Fruit fly (Drosophila melanogaster) whole organism, embryonic: ENCODE results near the gene Jhbp11.

Experiments
- Awh ChIP-seq: fragments of 200-800 bp; sonication (Bioruptor generic); IDR thresholded peaks from 2 replicates; pipeline ENCODE4, ENCODE4 v1.3.6; 2022; ENCODE audit warnings: missing biosample characterization, missing genetic modification characterization
- Bdp1 ChIP-seq: fragments of 200-800 bp; sonication (Bioruptor generic); optimal IDR thresholded peaks from 3 replicates; lab custom pipeline; 2016; ENCODE audit warnings: missing biosample characterization, missing genetic modification characterization
- Blimp-1 ChIP-seq: fragments of 200-800 bp; sonication (Bioruptor generic); optimal IDR thresholded peaks from 3 replicates; lab custom pipeline; 2018; ENCODE audit warnings: missing biosample characterization, missing genetic modification characterization, mild to moderate bottlenecking, moderate library complexity, missing genetic modification reagents
- CG10274 ChIP-seq: fragments of 200-800 bp; sonication (Bioruptor generic); optimal IDR thresholded peaks from 3 replicates; lab custom pipeline; 2017; ENCODE audit warnings: missing biosample characterization, mild to moderate bottlenecking, missing genetic modification characterization
- CG11093 ChIP-seq: fragments of 200-800 bp; sonication (Bioruptor generic); IDR thresholded peaks from 3 replicates; pipeline ENCODE4 v1.3.6; 2022; ENCODE audit warnings: missing biosample characterization, missing genetic modification characterization
- CG12236 ChIP-seq: fragments of 200-800 bp; sonication (Bioruptor generic); optimal IDR thresholded peaks from 2 replicates; lab custom pipeline; 2016; ENCODE audit warnings: missing biosample characterization, missing genetic modification characterization
- CG12659 ChIP-seq: fragments of 200-800 bp; sonication (Bioruptor generic); optimal IDR thresholded peaks from 3 replicates; lab custom pipeline; 2017; ENCODE audit warnings: mild to moderate bottlenecking, missing biosample characterization, missing genetic modification reagents, missing genetic modification characterization
- CG12942 ChIP-seq: fragments of 200-800 bp; sonication (Bioruptor generic); optimal IDR thresholded peaks from 3 replicates; lab custom pipeline; 2016; ENCODE audit warnings: missing biosample characterization, missing genetic modification characterization
- CG14710 ChIP-seq: fragments of 200-800 bp; sonication (Bioruptor generic); optimal IDR thresholded peaks from 3 replicates; lab custom pipeline; 2019; ENCODE audit warnings: missing biosample characterization, mild to moderate bottlenecking, missing genetic modification characterization, moderate library complexity
- CG1529 ChIP-seq: fragments of 200-800 bp; sonication (Bioruptor generic); optimal IDR thresholded peaks from 3 replicates; lab custom pipeline; 2018; ENCODE audit warnings: missing biosample characterization, missing genetic modification characterization
- CG15479 ChIP-seq: fragments of 200-800 bp; sonication (Bioruptor generic); optimal IDR thresholded peaks from 3 replicates; lab custom pipeline; 2019; ENCODE audit warnings: missing biosample characterization, mild to moderate bottlenecking, missing genetic modification characterization, moderate library complexity
- CG15514 ChIP-seq: fragments of 200-800 bp; sonication (Bioruptor generic); optimal IDR thresholded peaks from 3 replicates; lab custom pipeline; 2017; ENCODE audit warnings: missing biosample characterization, missing genetic modification characterization, mild to moderate bottlenecking, moderate library complexity, missing genetic modification reagents
- CG32767 ChIP-seq: fragments of 200-800 bp; sonication (Bioruptor generic); IDR thresholded peaks from 2 replicates; pipeline ENCODE4 v1.3.6; 2022; ENCODE audit warnings: missing biosample characterization, missing genetic modification characterization
- CG4424 ChIP-seq: fragments of 200-800 bp; sonication (Bioruptor generic); optimal IDR thresholded peaks from 3 replicates; lab custom pipeline; 2016; ENCODE audit warnings: missing biosample characterization, missing genetic modification characterization
- Dfd ChIP-seq, 2 experiments: fragments of >200 bp; optimal IDR thresholded peaks; 2 replicates each; lab custom pipeline; 2017; ENCODE audit warnings: missing biosample characterization in 2 of 2, missing genetic modification characterization in 2 of 2
- HLH54F ChIP-seq: fragments of 200-800 bp; sonication (Bioruptor generic); optimal IDR thresholded peaks from 3 replicates; lab custom pipeline; 2016; ENCODE audit warnings: missing biosample characterization, missing genetic modification characterization
- Hand ChIP-seq: fragments of 200-800 bp; sonication (Bioruptor generic); optimal IDR thresholded peaks from 2 replicates; lab custom pipeline; 2017; ENCODE audit warnings: mild to moderate bottlenecking, missing biosample characterization, missing genetic modification reagents, missing genetic modification characterization
- Hey ChIP-seq: fragments of 200-800 bp; sonication (Bioruptor generic); optimal IDR thresholded peaks from 3 replicates; lab custom pipeline; 2018; ENCODE audit warnings: missing biosample characterization, mild to moderate bottlenecking, missing genetic modification characterization
- Hr51 ChIP-seq, 2 experiments: fragments of 200-800 bp; sonication (Bioruptor generic); optimal IDR thresholded peaks; 2 replicates in 1 of 2; 3 replicates in 1 of 2; lab custom pipeline; 2016 to 2018; ENCODE audit warnings: missing biosample characterization in 2 of 2, missing genetic modification characterization in 2 of 2, mild to moderate bottlenecking in 1 of 2, moderate library complexity in 1 of 2
- Hr78 ChIP-seq, 2 experiments: fragments of 200-800 bp in 1 of 2; fragments of >200 bp in 1 of 2; sonication (Bioruptor generic) in 1 of 2; optimal IDR thresholded peaks; 2 replicates each; lab custom pipeline; 2017 to 2019; ENCODE audit warnings: missing biosample characterization in 2 of 2, missing genetic modification characterization in 2 of 2, mild to moderate bottlenecking in 1 of 2, moderate library complexity in 1 of 2
- Lpt ChIP-seq: fragments of >200 bp; optimal IDR thresholded peaks from 2 replicates; lab custom pipeline; 2018; ENCODE audit warnings: missing biosample characterization, missing genetic modification characterization
- MBD-R2 ChIP-seq: fragments of 200-800 bp; sonication (Bioruptor generic); IDR thresholded peaks from 2 replicates; pipeline ENCODE4 v1.3.6; 2022; ENCODE audit warnings: missing biosample characterization, missing genetic modification characterization
- MTF-1 ChIP-seq: fragments of 200-800 bp; sonication (Bioruptor generic); optimal IDR thresholded peaks from 2 replicates; lab custom pipeline; 2018; ENCODE audit warnings: missing biosample characterization, mild to moderate bottlenecking, missing genetic modification characterization, borderline replicate concordance
- Mrtf ChIP-seq: fragments of 200-800 bp; sonication (Bioruptor generic); IDR thresholded peaks from 3 replicates; pipeline ENCODE4 v1.3.6; 2022; ENCODE audit warnings: missing biosample characterization, missing genetic modification characterization
- NC2α ChIP-seq: fragments of 200-800 bp; sonication (Bioruptor generic); optimal IDR thresholded peaks from 2 replicates; lab custom pipeline; 2016; ENCODE audit warnings: missing biosample characterization, missing genetic modification characterization
- Oaz ChIP-seq: fragments of 200-800 bp; sonication (Bioruptor generic); IDR thresholded peaks from 2 replicates; pipeline ENCODE4 v1.3.6; 2022; ENCODE audit warnings: missing biosample characterization, missing genetic modification characterization
- Six4 ChIP-seq: fragments of 200-800 bp; sonication (Bioruptor generic); optimal IDR thresholded peaks from 2 replicates; lab custom pipeline; 2016; ENCODE audit warnings: missing biosample characterization, missing genetic modification characterization
- Sry-δ ChIP-seq: fragments of 200-800 bp; sonication (Bioruptor generic); optimal IDR thresholded peaks from 2 replicates; lab custom pipeline; 2016; ENCODE audit warnings: missing biosample characterization, missing genetic modification characterization
- Vsx1 ChIP-seq: fragments of 200-800 bp; sonication (Bioruptor generic); optimal IDR thresholded peaks from 2 replicates; lab custom pipeline; 2017; ENCODE audit warnings: missing biosample characterization, mild to moderate bottlenecking, missing genetic modification characterization, missing genetic modification reagents
- cg ChIP-seq: fragments of 200-800 bp; sonication (Bioruptor generic); optimal IDR thresholded peaks from 3 replicates; lab custom pipeline; 2019; ENCODE audit warnings: missing biosample characterization, mild to moderate bottlenecking, missing genetic modification characterization, moderate library complexity
- da ChIP-seq: fragments of 200-800 bp; sonication (Bioruptor generic); optimal IDR thresholded peaks from 2 replicates; lab custom pipeline; 2016; ENCODE audit warnings: missing biosample characterization, missing genetic modification characterization
- dimm ChIP-seq: fragments of 200-800 bp; sonication (Bioruptor generic); IDR thresholded peaks from 2 replicates; pipeline ENCODE4 v1.3.6; 2022; ENCODE audit warnings: missing biosample characterization, missing genetic modification characterization
- dmrt99B ChIP-seq: fragments of 200-800 bp; sonication (Bioruptor generic); optimal IDR thresholded peaks from 2 replicates; lab custom pipeline; 2018; ENCODE audit warnings: missing biosample characterization, mild to moderate bottlenecking, missing genetic modification characterization, moderate library complexity
- exex ChIP-seq: fragments of 200-800 bp; sonication (Bioruptor generic); optimal IDR thresholded peaks from 4 replicates; lab custom pipeline; 2018; ENCODE audit warnings: missing biosample characterization, mild to moderate bottlenecking, missing genetic modification characterization, moderate library complexity
- gcm2 ChIP-seq: fragments of 200-800 bp; sonication (Bioruptor generic); optimal IDR thresholded peaks from 2 replicates; lab custom pipeline; 2016; ENCODE audit warnings: missing biosample characterization, missing genetic modification characterization
- grn ChIP-seq: fragments of 200-800 bp; sonication (Bioruptor generic); optimal IDR thresholded peaks from 3 replicates; lab custom pipeline; 2017; ENCODE audit warnings: missing biosample characterization, missing genetic modification characterization
- gt ChIP-seq: fragments of 200-800 bp; sonication (Bioruptor generic); IDR thresholded peaks from 2 replicates; pipeline ENCODE4 v1.3.6; 2022; ENCODE audit warnings: missing biosample characterization, missing genetic modification characterization
- hbn ChIP-seq: fragments of 200-800 bp; sonication (Bioruptor generic); IDR thresholded peaks from 2 replicates; pipeline ENCODE4 v1.3.6; 2022; ENCODE audit warnings: missing biosample characterization, missing genetic modification characterization; ENCODE audit not compliant: partially characterized antibody
- lov ChIP-seq, 2 experiments: fragments of 200-800 bp in 1 of 2; fragments of >200 bp in 1 of 2; sonication (Bioruptor generic) in 1 of 2; IDR thresholded peaks in 1 of 2; optimal IDR thresholded peaks in 1 of 2; 2 replicates in 1 of 2; 3 replicates in 1 of 2; pipeline versions ENCODE4 v1.3.6 to Lab custom; 2017 to 2022; ENCODE audit warnings: missing biosample characterization in 1 of 2, missing genetic modification characterization in 1 of 2
- phol ChIP-seq: fragments of 200-800 bp; sonication (Bioruptor generic); optimal IDR thresholded peaks from 3 replicates; lab custom pipeline; 2018; ENCODE audit warnings: missing biosample characterization, mild to moderate bottlenecking, missing genetic modification characterization, moderate library complexity
- prd ChIP-seq, 3 experiments: fragments of >200 bp in 2 of 3; fragments of 200-800 bp in 1 of 3; sonication (Bioruptor generic) in 1 of 3; optimal IDR thresholded peaks in 2 of 3; IDR thresholded peaks in 1 of 3; 2 replicates in 2 of 3; 3 replicates in 1 of 3; pipeline versions ENCODE4 v1.3.6 to Lab custom; 2017 to 2022; ENCODE audit warnings: missing biosample characterization in 1 of 3, missing genetic modification characterization in 1 of 3
- pum ChIP-seq: fragments of 200-800 bp; sonication (Bioruptor generic); optimal IDR thresholded peaks from 2 replicates; lab custom pipeline; 2016; ENCODE audit warnings: missing biosample characterization, missing genetic modification characterization
- sc ChIP-seq, 3 experiments: fragments of >200 bp in 2 of 3; fragments of 200-800 bp in 1 of 3; sonication (Bioruptor generic) in 1 of 3; optimal IDR thresholded peaks; 2 replicates in 2 of 3; 3 replicates in 1 of 3; lab custom pipeline; 2017; ENCODE audit warnings: mild to moderate bottlenecking in 1 of 3, missing biosample characterization in 1 of 3, missing genetic modification characterization in 1 of 3, missing genetic modification reagents in 1 of 3
- tll ChIP-seq, 2 experiments: fragments of 200-800 bp in 1 of 2; fragments of >200 bp in 1 of 2; sonication (Bioruptor generic) in 1 of 2; optimal IDR thresholded peaks; 2 replicates each; lab custom pipeline; 2017 to 2019; ENCODE audit warnings: missing biosample characterization in 2 of 2, missing genetic modification characterization in 2 of 2, mild to moderate bottlenecking in 1 of 2, moderate library complexity in 1 of 2
- wor ChIP-seq: fragments of 200-800 bp; sonication (Bioruptor generic); IDR thresholded peaks from 2 replicates; pipeline ENCODE4 v1.3.6; 2022; ENCODE audit warnings: missing biosample characterization, missing genetic modification characterization
- z ChIP-seq: fragments of 200-800 bp; sonication (Bioruptor generic); IDR thresholded peaks from 3 replicates; pipeline ENCODE4 v1.3.6; 2022; ENCODE audit warnings: missing biosample characterization, missing genetic modification characterization
- zfh1 ChIP-seq: fragments of 200-800 bp; sonication (Bioruptor generic); IDR thresholded peaks from 3 replicates; pipeline ENCODE4 v1.3.6; 2022; ENCODE audit warnings: missing biosample characterization, missing genetic modification characterization
- zfh2 ChIP-seq: fragments of 200-800 bp; sonication (Bioruptor generic); optimal IDR thresholded peaks from 2 replicates; lab custom pipeline; 2016; ENCODE audit warnings: missing biosample characterization, missing genetic modification characterization

Gene Jhbp11

dm6 chr3R:27070906-27071498 lies 30.0 kb upstream of the Jhbp11 start (continued):
- TF ChIP-seq Awh (no peak), Oaz (no peak), Hr78 (GFP tag; optimal IDR thresholded peaks at IDR 0.05; lab: Kevin White, UChicago) (peak in 1 of 2 experiments; percentile 16), hbn (GFP tag; lab: Robert Waterston, UW) (no peak), MTF-1 (no peak), Sry-δ (no peak), tll (GFP tag; optimal IDR thresholded peaks at IDR 0.05; lab: Kevin White, UChicago) (no peak), CG15514 (GFP tag; lab: Kevin White, UChicago) (peak; percentile 10), Dfd (GFP tag; optimal IDR thresholded peaks at IDR 0.05; lab: Kevin White, UChicago) (no peak), CG1529 (no peak), zfh2 (GFP tag; lab: Kevin White, UChicago) (peak; percentile 9), Lpt (GFP tag; lab: Kevin White, UChicago) (no peak), Six4 (GFP tag; lab: Kevin White, UChicago) (no peak), CG12236 (GFP tag; lab: Kevin White, UChicago) (no peak), z (GFP tag; lab: Robert Waterston, UW) (0 out of 3 replicates have a peak, but pooled peaks have one; percentile 8), CG11093 (GFP tag; lab: Robert Waterston, UW) (no peak), prd (optimal IDR thresholded peaks at IDR 0.05; lab: Kevin White, UChicago) (no peak), prd (GFP tag; IDR thresholded peaks at IDR 0.05; lab: Robert Waterston, UW) (no peak), gcm2 (GFP tag; lab: Kevin White, UChicago) (no peak), gt (GFP tag; lab: Robert Waterston, UW) (no peak), cg (peak; percentile 29), CG14710 (no peak), exex (tag; lab: Kevin White, UChicago) (no peak), wor (GFP tag; lab: Robert Waterston, UW) (0 out of 2 replicates have a peak, but pooled peaks have one; percentile 18), Blimp-1 (GFP tag; lab: Kevin White, UChicago) (peak; percentile 98), lov (optimal IDR thresholded peaks at IDR 0.05; lab: Kevin White, UChicago) (no peak), lov (GFP tag; IDR thresholded peaks at IDR 0.05; lab: Robert Waterston, UW) (no peak), Mrtf (GFP tag; lab: Robert Waterston, UW) (no peak), HLH54F (GFP tag; lab: Kevin White, UChicago) (no peak), CG32767 (no peak), MBD-R2 (GFP tag; lab: Robert Waterston, UW) (no peak), NC2α (GFP tag; lab: Kevin White, UChicago) (no peak), CG15479 (no peak), CG12659 (GFP tag; lab: Kevin White, UChicago) (no peak), dimm (GFP tag; lab: Robert Waterston, UW) (no peak), zfh1 (GFP tag; lab: Robert Waterston, UW) (no peak), CG12942 (no peak), Hand (no peak), grn (GFP tag; lab: Kevin White, UChicago) (peak; percentile 14), CG4424 (no peak), dmrt99B (peak; percentile 8), pum (no peak), sc (optimal IDR thresholded peaks at IDR 0.05; lab: Kevin White, UChicago) (no peak), sc (GFP tag; optimal IDR thresholded peaks at IDR 0.05; lab: Kevin White, UChicago) (no peak), da (GFP tag; lab: Kevin White, UChicago) (no peak), Vsx1 (GFP tag; lab: Kevin White, UChicago) (peak; percentile 38), Hr51 (GFP tag; optimal IDR thresholded peaks at IDR 0.05; lab: Kevin White, UChicago) (peak in 1 of 2 experiments; percentile 25), Bdp1 (GFP tag; lab: Kevin White, UChicago) (no peak), CG10274 (GFP tag; lab: Kevin White, UChicago) (peak; percentile 96), phol (tag; lab: Kevin White, UChicago) (no peak), Hey (tag; lab: Kevin White, UChicago) (no peak)
